Fruit fly (Drosophila melanogaster) whole organism, wandering third instar larva: Measurements from ENCODE around the gene CG17996.
A peak's percentile ranks its signal among the peaks of the same experiment; 100 is the strongest.

ENCODE experiments used
- Abd-B ChIP-seq: fragments of >200 bp; optimal IDR thresholded peaks from 2 replicates; lab custom pipeline; 2017; ENCODE audit warnings: missing biosample characterization, missing genetic modification characterization
- CG9705 ChIP-seq: fragments of 200-800 bp; sonication (Bioruptor generic); optimal IDR thresholded peaks from 2 replicates; lab custom pipeline; 2018; ENCODE audit warnings: missing biosample characterization, mild to moderate bottlenecking, missing genetic modification characterization
- CrebA ChIP-seq: fragments of 200-800 bp; sonication (Bioruptor generic); optimal IDR thresholded peaks from 2 replicates; lab custom pipeline; 2016; ENCODE audit warnings: missing biosample characterization, mild to moderate bottlenecking, missing genetic modification characterization, borderline replicate concordance
- Dif ChIP-seq: fragments of 200-275, 200-300 bp; sonication (Bioruptor generic); optimal IDR thresholded peaks from 2 replicates; lab custom pipeline; 2018; ENCODE audit warnings: missing biosample characterization, missing genetic modification characterization; ENCODE audit not compliant: partially characterized antibody
- GATAd ChIP-seq: sonication (Bioruptor generic); optimal IDR thresholded peaks from 2 replicates; lab custom pipeline; 2016; ENCODE audit warnings: missing biosample characterization, missing genetic modification characterization
- HLH106 ChIP-seq: fragments of 200-800 bp; optimal IDR thresholded peaks from 3 replicates; lab custom pipeline; 2019; ENCODE audit warnings: missing biosample characterization, mild to moderate bottlenecking, missing genetic modification characterization, moderate library complexity
- Hnf4 ChIP-seq: fragments of 200-800 bp; sonication (Bioruptor generic); optimal IDR thresholded peaks from 2 replicates; lab custom pipeline; 2016; ENCODE audit warnings: missing biosample characterization, mild to moderate bottlenecking, missing genetic modification characterization
- Hr78 ChIP-seq: fragments of >200 bp; optimal IDR thresholded peaks from 2 replicates; lab custom pipeline; 2017; ENCODE audit warnings: missing biosample characterization, missing genetic modification characterization
- Hr83 ChIP-seq: fragments of 200-300 bp; sonication (Bioruptor generic); optimal IDR thresholded peaks from 2 replicates; lab custom pipeline; 2016; ENCODE audit warnings: missing biosample characterization, mild to moderate bottlenecking, missing genetic modification characterization, moderate library complexity; ENCODE audit not compliant: poor library complexity, severe bottlenecking
- Jra ChIP-seq: sonication (Bioruptor generic); optimal IDR thresholded peaks from 2 replicates; lab custom pipeline; 2016; ENCODE audit warnings: missing biosample characterization, missing genetic modification characterization
- Mio ChIP-seq: sonication (Bioruptor generic); optimal IDR thresholded peaks from 2 replicates; lab custom pipeline; 2016; ENCODE audit warnings: missing biosample characterization, missing genetic modification characterization
- Myc ChIP-seq: fragments of >200 bp; optimal IDR thresholded peaks from 2 replicates; lab custom pipeline; 2017
- OdsH ChIP-seq: fragments of 200-800 bp; sonication (Bioruptor generic); optimal IDR thresholded peaks from 2 replicates; lab custom pipeline; 2016; ENCODE audit warnings: missing biosample characterization, mild to moderate bottlenecking, missing genetic modification characterization
- Rel ChIP-seq, 2 experiments: fragments of 200-800 bp; sonication (Bioruptor generic) in 1 of 2; optimal IDR thresholded peaks; 2 replicates in 1 of 2; 3 replicates in 1 of 2; lab custom pipeline; 2016 to 2019; ENCODE audit warnings: mild to moderate bottlenecking in 2 of 2, missing biosample characterization in 2 of 2, missing genetic modification characterization in 2 of 2, moderate library complexity in 1 of 2
- Sp1 ChIP-seq: fragments of 200-800 bp; sonication (Bioruptor generic); optimal IDR thresholded peaks from 3 replicates; lab custom pipeline; 2019; ENCODE audit warnings: missing biosample characterization, mild to moderate bottlenecking, missing genetic modification characterization, moderate library complexity
- Vsx2 ChIP-seq: fragments of 200-300, 225-300 bp; sonication (Bioruptor generic); optimal IDR thresholded peaks from 2 replicates; lab custom pipeline; 2018; ENCODE audit warnings: missing biosample characterization, missing genetic modification characterization; ENCODE audit not compliant: partially characterized antibody
- brk ChIP-seq: fragments of 200-800 bp; sonication (Bioruptor generic); optimal IDR thresholded peaks from 2 replicates; lab custom pipeline; 2016; ENCODE audit warnings: missing biosample characterization, mild to moderate bottlenecking, missing genetic modification characterization
- dl ChIP-seq, 2 experiments: fragments of 175-275, 200-275 bp in 1 of 2; fragments of 200-275 bp in 1 of 2; sonication (Bioruptor generic); optimal IDR thresholded peaks; lab custom pipeline; 2018; ENCODE audit warnings: mild to moderate bottlenecking in 2 of 2, missing biosample characterization in 2 of 2, missing genetic modification characterization in 2 of 2, moderate library complexity in 2 of 2; ENCODE audit not compliant: partially characterized antibody in 2 of 2, insufficient read depth in 1 of 2
- dmrt93B ChIP-seq: fragments of 200-800 bp; sonication (Bioruptor generic); optimal IDR thresholded peaks from 2 replicates; lab custom pipeline; 2018; ENCODE audit warnings: missing biosample characterization, mild to moderate bottlenecking, missing genetic modification characterization
- dsf ChIP-seq: sonication (Bioruptor generic); optimal IDR thresholded peaks from 2 replicates; lab custom pipeline; 2016; ENCODE audit warnings: missing biosample characterization, missing genetic modification characterization, borderline replicate concordance
- ey ChIP-seq: fragments of 200-800 bp; sonication (Bioruptor generic); optimal IDR thresholded peaks from 2 replicates; lab custom pipeline; 2016; ENCODE audit warnings: missing biosample characterization, missing genetic modification characterization
- foxo ChIP-seq, 2 experiments: fragments of 200-800 bp; sonication (Bioruptor generic); optimal IDR thresholded peaks; 2 replicates in 1 of 2; 3 replicates in 1 of 2; lab custom pipeline; 2016 to 2017; ENCODE audit warnings: missing biosample characterization in 2 of 2, missing genetic modification characterization in 2 of 2
- fru ChIP-seq: fragments of 200-800 bp; sonication (Bioruptor generic); optimal IDR thresholded peaks from 3 replicates; lab custom pipeline; 2016; ENCODE audit warnings: missing biosample characterization, mild to moderate bottlenecking, missing genetic modification characterization
- h ChIP-seq: fragments of 200-800 bp; sonication (Bioruptor generic); optimal IDR thresholded peaks from 3 replicates; lab custom pipeline; 2016; ENCODE audit warnings: missing biosample characterization, mild to moderate bottlenecking, missing genetic modification characterization
- jim ChIP-seq: fragments of 175-275, 200-325 bp; sonication (Bioruptor generic); optimal IDR thresholded peaks from 2 replicates; lab custom pipeline; 2016; ENCODE audit warnings: missing biosample characterization, mild to moderate bottlenecking, missing genetic modification characterization
- lola ChIP-seq: fragments of >200 bp; optimal IDR thresholded peaks from 2 replicates; lab custom pipeline; 2017; ENCODE audit warnings: missing biosample characterization, missing genetic modification characterization
- pan ChIP-seq: fragments of >200 bp; optimal IDR thresholded peaks from 2 replicates; lab custom pipeline; 2017
- psq ChIP-seq: fragments of 200-800 bp; sonication (Bioruptor generic); optimal IDR thresholded peaks from 3 replicates; lab custom pipeline; 2017; ENCODE audit warnings: missing biosample characterization, mild to moderate bottlenecking, missing genetic modification characterization, moderate library complexity
- rgr ChIP-seq: fragments of 200-800 bp; sonication (Bioruptor generic); optimal IDR thresholded peaks from 3 replicates; lab custom pipeline; 2016; ENCODE audit warnings: missing biosample characterization, mild to moderate bottlenecking, missing genetic modification characterization
- sv ChIP-seq: fragments of 200-800 bp; sonication (Bioruptor generic); optimal IDR thresholded peaks from 3 replicates; lab custom pipeline; 2016; ENCODE audit warnings: missing biosample characterization, missing genetic modification characterization
- tai ChIP-seq: sonication (Bioruptor generic); optimal IDR thresholded peaks from 2 replicates; lab custom pipeline; 2016; ENCODE audit warnings: missing biosample characterization, missing genetic modification characterization
- usp ChIP-seq: fragments of >200 bp; optimal IDR thresholded peaks from 2 replicates; lab custom pipeline; 2017; ENCODE audit warnings: missing biosample characterization, missing genetic modification characterization
- woc ChIP-seq: sonication (Bioruptor generic); optimal IDR thresholded peaks from 2 replicates; lab custom pipeline; 2016; ENCODE audit warnings: missing biosample characterization, mild to moderate bottlenecking, missing genetic modification characterization

CG17996 gene

DNA sequence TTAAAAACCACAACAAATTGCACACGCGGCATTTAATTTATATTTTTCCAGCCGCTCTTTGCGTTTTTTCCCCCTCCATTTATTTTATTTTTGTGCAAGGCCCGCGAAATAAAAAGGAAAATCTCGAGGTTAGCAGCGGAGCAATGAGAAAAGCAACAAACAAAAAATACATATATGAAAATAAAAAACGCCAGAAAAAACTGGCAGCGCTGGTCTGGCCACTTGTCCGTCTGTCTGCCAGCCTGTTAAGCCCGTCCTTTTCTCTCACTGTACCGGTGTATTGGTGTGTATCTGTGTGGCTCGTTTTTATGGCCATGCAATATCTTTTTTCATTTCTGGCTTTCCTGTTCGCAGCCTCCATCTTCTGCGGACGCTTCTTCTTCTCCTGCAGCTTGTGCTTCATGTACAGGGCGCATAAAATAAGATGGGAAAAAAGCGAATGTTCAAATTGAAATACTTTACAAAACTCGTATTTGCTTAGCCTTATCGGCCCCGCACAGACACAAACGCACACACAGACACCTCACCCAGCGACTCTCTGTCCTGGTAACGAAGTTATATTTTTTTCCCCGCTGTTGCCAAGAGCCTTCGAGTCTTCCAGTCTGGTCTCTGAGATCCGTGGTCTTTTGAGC lies 44.3 kb downstream of the CG17996 start (continued):
- peak; percentile 34 for TF ChIP-seq OdsH (GFP tag; lab: Kevin White, UChicago)

DNA sequence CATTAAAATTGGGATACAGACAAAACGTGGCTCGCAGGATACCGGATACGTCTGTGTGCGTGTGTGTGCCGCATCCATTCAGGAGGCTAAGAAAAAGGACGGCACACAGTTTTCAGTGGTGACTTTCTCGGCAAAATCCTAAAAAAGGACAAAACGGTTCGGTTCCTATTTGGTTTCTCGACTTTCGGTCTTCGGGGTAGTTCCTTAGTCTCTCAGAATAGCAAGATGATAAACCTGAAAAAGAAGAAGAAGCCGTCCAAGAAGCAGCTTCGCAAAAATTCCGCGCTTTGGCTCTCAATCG lies 45.3 kb downstream of the CG17996 start:
- no peak for TF ChIP-seq CG9705 (GFP tag; lab: Kevin White, UChicago)
- TF ChIP-seq Sp1 (GFP tag; lab: Kevin White, UChicago), result no peak
- TF ChIP-seq ey (GFP tag; lab: Kevin White, UChicago), result no peak
- TF ChIP-seq h (GFP tag; lab: Kevin White, UChicago), result no peak
- TF ChIP-seq dsf (GFP tag; lab: Kevin White, UChicago), result no peak
- TF ChIP-seq tai (GFP tag; lab: Kevin White, UChicago), result no peak
- no peak for TF ChIP-seq jim (GFP tag; lab: Kevin White, UChicago)
- TF ChIP-seq lola (GFP tag; lab: Kevin White, UChicago), result no peak

- TF ChIP-seq psq (GFP tag; lab: Kevin White, UChicago) (peak; percentile 78), rgr (GFP tag; lab: Kevin White, UChicago) (peak; percentile 48), Rel (GFP tag; optimal IDR thresholded peaks at IDR 0.05; lab: Kevin White, UChicago) (no peak), Rel (tag; optimal IDR thresholded peaks at IDR 0.05; lab: Kevin White, UChicago) (no peak), dmrt93B (GFP tag; lab: Kevin White, UChicago) (peak; percentile 52), sv (GFP tag; lab: Kevin White, UChicago) (no peak), pan (lab: Kevin White, UChicago) (no peak), Hnf4 (GFP tag; lab: Kevin White, UChicago) (no peak), foxo (GFP tag; optimal IDR thresholded peaks at IDR 0.05; lab: Kevin White, UChicago) (peak in 1 of 2 experiments; percentile 79), Myc (lab: Kevin White, UChicago) (no peak), woc (GFP tag; lab: Kevin White, UChicago) (peak; percentile 49), Jra (GFP tag; lab: Kevin White, UChicago) (no peak), CrebA (peak; percentile 21), usp (GFP tag; lab: Kevin White, UChicago) (no peak), h (GFP tag; lab: Kevin White, UChicago) (no peak), tai (GFP tag; lab: Kevin White, UChicago) (no peak), Sp1 (GFP tag; lab: Kevin White, UChicago) (peak; percentile 90), Vsx2 (GFP tag; lab: Kevin White, UChicago) (peak; percentile 83), fru (peak; percentile 65), brk (GFP tag; lab: Kevin White, UChicago) (peak; percentile 3), CG9705 (GFP tag; lab: Kevin White, UChicago) (peak; percentile 43), OdsH (GFP tag; lab: Kevin White, UChicago) (peak; percentile 77), Dif (GFP tag; lab: Kevin White, UChicago) (peak; percentile 94), dl (GFP tag; optimal IDR thresholded peaks at IDR 0.05; lab: Kevin White, UChicago; ENCODE audit: insufficient read depth in 1 of 2, partially characterized antibody in 2 of 2) (peak; percentile 60 to 87), Abd-B (GFP tag; lab: Kevin White, UChicago) (no peak), Mio (GFP tag; lab: Kevin White, UChicago) (no peak), GATAd (GFP tag; lab: Kevin White, UChicago) (no peak), Hr83 (GFP tag; lab: Kevin White, UChicago) (peak; percentile 17), HLH106 (tag; lab: Kevin White, UChicago) (peak; percentile 78), Hr78 (GFP tag; lab: Kevin White, UChicago) (no peak)
Observed at dm6 chr2L:16684908-16685611, 45.8 kb downstream of the CG17996 start.
